Fruit fly (Drosophila melanogaster) whole organism, prepupa: ENCODE data around the gene dpr20.
A peak's percentile ranks its signal among the peaks of the same experiment; 100 is the strongest.

Source experiments
- Blimp-1 ChIP-seq: fragments of 200-800 bp; sonication (Bioruptor generic); optimal IDR thresholded peaks from 3 replicates; lab custom pipeline; 2017; ENCODE audit warnings: missing biosample characterization, missing genetic modification characterization, mild to moderate bottlenecking, moderate library complexity, missing genetic modification reagents
- CG10631 ChIP-seq: fragments of 200-800 bp; sonication (Bioruptor generic); optimal IDR thresholded peaks from 2 replicates; lab custom pipeline; 2016; ENCODE audit warnings: missing biosample characterization, missing genetic modification characterization
- CG11902 ChIP-seq: fragments of 200-800 bp; sonication (Bioruptor generic); optimal IDR thresholded peaks from 3 replicates; lab custom pipeline; 2016; ENCODE audit warnings: missing biosample characterization, missing genetic modification characterization
- CG15336 ChIP-seq: fragments of 200-800 bp; sonication (Bioruptor generic); IDR thresholded peaks from 2 replicates; pipeline ENCODE4 v1.3.6; 2022; ENCODE audit warnings: missing biosample characterization, missing genetic modification characterization
- CG1621 ChIP-seq: fragments of 200-800 bp; sonication (Bioruptor generic); optimal IDR thresholded peaks from 3 replicates; lab custom pipeline; 2018; ENCODE audit warnings: missing biosample characterization, mild to moderate bottlenecking, missing genetic modification characterization
- CG16779 ChIP-seq: fragments of 200-800 bp; sonication (Bioruptor generic); optimal IDR thresholded peaks from 3 replicates; lab custom pipeline; 2017; ENCODE audit warnings: missing biosample characterization, mild to moderate bottlenecking, missing genetic modification characterization
- CG31627 ChIP-seq: fragments of 200-800 bp; sonication (Bioruptor generic); optimal IDR thresholded peaks from 3 replicates; lab custom pipeline; 2016; ENCODE audit warnings: missing biosample characterization, missing genetic modification characterization
- CG3919 ChIP-seq: fragments of 200-800 bp; sonication (Bioruptor generic); optimal IDR thresholded peaks from 3 replicates; lab custom pipeline; 2016; ENCODE audit warnings: missing biosample characterization, missing genetic modification characterization
- CG4318 ChIP-seq: fragments of 200-800 bp; sonication (Bioruptor generic); optimal IDR thresholded peaks from 3 replicates; lab custom pipeline; 2017; ENCODE audit warnings: missing biosample characterization, mild to moderate bottlenecking, missing genetic modification characterization
- CG6163 ChIP-seq: fragments of 200-800 bp; sonication (Bioruptor generic); IDR thresholded peaks from 3 replicates; pipeline ENCODE4 v1.3.6; 2022; ENCODE audit warnings: missing biosample characterization, missing genetic modification characterization
- CG6276 ChIP-seq: fragments of 200-800 bp; sonication (Bioruptor generic); optimal IDR thresholded peaks from 2 replicates; lab custom pipeline; 2017; ENCODE audit warnings: missing biosample characterization, mild to moderate bottlenecking, missing genetic modification characterization
- CG6792 ChIP-seq: fragments of 200-800 bp; sonication (Bioruptor generic); optimal IDR thresholded peaks from 3 replicates; lab custom pipeline; 2016; ENCODE audit warnings: missing biosample characterization, missing genetic modification characterization
- CG7368 ChIP-seq: fragments of 200-800 bp; sonication (Bioruptor generic); optimal IDR thresholded peaks from 3 replicates; lab custom pipeline; 2016; ENCODE audit warnings: missing biosample characterization, missing genetic modification characterization
- CG8319 ChIP-seq: fragments of 200-800 bp; sonication (Bioruptor generic); optimal IDR thresholded peaks from 3 replicates; lab custom pipeline; 2016; ENCODE audit warnings: missing biosample characterization, missing genetic modification characterization
- CG9139 ChIP-seq: fragments of 200-800 bp; sonication (Bioruptor generic); optimal IDR thresholded peaks from 3 replicates; lab custom pipeline; 2017; ENCODE audit warnings: missing biosample characterization, mild to moderate bottlenecking, missing genetic modification characterization
- Eip78C ChIP-seq: fragments of 200-800 bp; sonication (Bioruptor generic); peaks from one replicate; lab custom pipeline; 2016; ENCODE audit warnings: missing biosample characterization, missing genetic modification characterization
- Eip93F ChIP-seq: fragments of 200-800 bp; sonication (Bioruptor generic); optimal IDR thresholded peaks from 2 replicates; lab custom pipeline; 2016; ENCODE audit warnings: missing biosample characterization, mild to moderate bottlenecking, missing genetic modification characterization
- Ets21C ChIP-seq: fragments of 200-800 bp; sonication (Bioruptor generic); optimal IDR thresholded peaks from 3 replicates; lab custom pipeline; 2016; ENCODE audit warnings: missing biosample characterization, missing genetic modification characterization
- Ets96B ChIP-seq: fragments of 200-800 bp; optimal IDR thresholded peaks from 2 replicates; lab custom pipeline; 2019; ENCODE audit warnings: missing biosample characterization, mild to moderate bottlenecking, missing genetic modification characterization, moderate library complexity
- Gug ChIP-seq: fragments of 200-800 bp; sonication (Bioruptor generic); IDR thresholded peaks from 2 replicates; pipeline ENCODE4 v1.3.6; 2022; ENCODE audit warnings: missing biosample characterization, missing genetic modification characterization
- Hr38 ChIP-seq: sonication (Bioruptor generic); optimal IDR thresholded peaks from 2 replicates; lab custom pipeline; 2016; ENCODE audit warnings: missing biosample characterization, missing genetic modification characterization
- Hr4 ChIP-seq: fragments of 200-800 bp; sonication (Bioruptor generic); optimal IDR thresholded peaks from 3 replicates; lab custom pipeline; 2016; ENCODE audit warnings: missing biosample characterization, missing genetic modification characterization
- Lpt ChIP-seq: fragments of 200-800 bp; sonication (Bioruptor generic); optimal IDR thresholded peaks from 3 replicates; lab custom pipeline; 2016; ENCODE audit warnings: missing biosample characterization, missing genetic modification characterization
- OdsH ChIP-seq: fragments of 200-800 bp; sonication (Bioruptor generic); optimal IDR thresholded peaks from 3 replicates; lab custom pipeline; 2016; ENCODE audit warnings: missing biosample characterization, missing genetic modification characterization
- Smox ChIP-seq: fragments of 200-800 bp; sonication (Bioruptor generic); optimal IDR thresholded peaks from 3 replicates; lab custom pipeline; 2016; ENCODE audit warnings: missing biosample characterization, missing genetic modification characterization
- Sox102F ChIP-seq: fragments of 200-800 bp; sonication (Bioruptor generic); optimal IDR thresholded peaks from 2 replicates; lab custom pipeline; 2016; ENCODE audit warnings: missing biosample characterization, mild to moderate bottlenecking, missing genetic modification characterization
- Sox14 ChIP-seq: fragments of 200-800 bp; sonication (Bioruptor generic); optimal IDR thresholded peaks from 3 replicates; lab custom pipeline; 2016; ENCODE audit warnings: missing biosample characterization, missing genetic modification characterization
- Sox15 ChIP-seq: fragments of 200-800 bp; sonication (Bioruptor generic); optimal IDR thresholded peaks from 3 replicates; lab custom pipeline; 2016; ENCODE audit warnings: missing biosample characterization, missing genetic modification characterization
- achi ChIP-seq: fragments of 200-800 bp; sonication (Bioruptor generic); optimal IDR thresholded peaks from 3 replicates; lab custom pipeline; 2016; ENCODE audit warnings: missing biosample characterization, missing genetic modification characterization
- acj6 ChIP-seq: fragments of 200-800 bp; sonication (Bioruptor generic); optimal IDR thresholded peaks from 3 replicates; lab custom pipeline; 2016; ENCODE audit warnings: missing biosample characterization, missing genetic modification characterization
- dac ChIP-seq: fragments of 200-800 bp; sonication (Bioruptor generic); optimal IDR thresholded peaks from 2 replicates; lab custom pipeline; 2017; ENCODE audit warnings: missing biosample characterization, mild to moderate bottlenecking, missing genetic modification characterization
- dsx ChIP-seq: fragments of 200-800 bp; optimal IDR thresholded peaks from 3 replicates; lab custom pipeline; 2019; ENCODE audit warnings: missing biosample characterization, mild to moderate bottlenecking, missing genetic modification characterization, moderate library complexity; ENCODE audit not compliant: poor library complexity, severe bottlenecking
- fd59A ChIP-seq: fragments of 200-800 bp; sonication (Bioruptor generic); optimal IDR thresholded peaks from 2 replicates; lab custom pipeline; 2017; ENCODE audit warnings: missing biosample characterization, mild to moderate bottlenecking, missing genetic modification characterization, missing genetic modification reagents
- fd85E ChIP-seq: fragments of 200-800 bp; sonication (Bioruptor generic); optimal IDR thresholded peaks from 3 replicates; lab custom pipeline; 2016; ENCODE audit warnings: missing biosample characterization, missing genetic modification characterization
- net ChIP-seq: fragments of 200-800 bp; sonication (Bioruptor generic); optimal IDR thresholded peaks from 3 replicates; lab custom pipeline; 2016; ENCODE audit warnings: missing biosample characterization, missing genetic modification characterization
- salr ChIP-seq, 2 experiments: fragments of 200-800 bp; sonication (Bioruptor generic); optimal IDR thresholded peaks; 3 replicates each; lab custom pipeline; 2016 to 2018; ENCODE audit warnings: missing biosample characterization in 2 of 2, missing genetic modification characterization in 2 of 2, mild to moderate bottlenecking in 1 of 2
- spab ChIP-seq: fragments of 200-800 bp; sonication (Bioruptor generic); optimal IDR thresholded peaks from 2 replicates; lab custom pipeline; 2017; ENCODE audit warnings: missing biosample characterization, mild to moderate bottlenecking, missing genetic modification characterization, missing genetic modification reagents
- svp ChIP-seq: fragments of 200-800 bp; sonication (Bioruptor generic); peaks from one replicate; lab custom pipeline; 2016; ENCODE audit warnings: missing biosample characterization, missing genetic modification characterization
- topi ChIP-seq: fragments of 200-800 bp; sonication (Bioruptor generic); optimal IDR thresholded peaks from 3 replicates; lab custom pipeline; 2016; ENCODE audit warnings: missing biosample characterization, missing genetic modification characterization
- vri ChIP-seq: fragments of 200-800 bp; sonication (Bioruptor generic); optimal IDR thresholded peaks from 3 replicates; lab custom pipeline; 2016; ENCODE audit warnings: missing biosample characterization, mild to moderate bottlenecking, missing genetic modification characterization

The dpr20 gene

dm6 chr3L:872389-872972, 15.4 kb upstream of the dpr20 start (continued):
- TF ChIP-seq Blimp-1 (GFP tag; lab: Kevin White, UChicago) (no peak), acj6 (GFP tag; lab: Kevin White, UChicago) (peak; percentile 51), CG4318 (no peak), CG7368 (peak; percentile 41), CG9139 (GFP tag; lab: Kevin White, UChicago) (no peak), Eip93F (GFP tag; lab: Kevin White, UChicago) (no peak), CG31627 (peak; percentile 61), CG6163 (GFP tag; lab: Robert Waterston, UW) (peak; percentile 45; the same call in 1 of the 3 replicates), CG11902 (GFP tag; lab: Kevin White, UChicago) (no peak), net (GFP tag; lab: Kevin White, UChicago) (peak; percentile 30), Hr4 (GFP tag; lab: Kevin White, UChicago) (peak; percentile 45), CG16779 (no peak), Lpt (GFP tag; lab: Kevin White, UChicago) (no peak), Gug (peak; percentile 32; the same call in 1 of the 2 replicates), Eip78C (GFP tag; lab: Kevin White, UChicago) (peak; percentile 79), spab (GFP tag; lab: Kevin White, UChicago) (no peak), Smox (GFP tag; lab: Kevin White, UChicago) (peak; percentile 40), CG15336 (GFP tag; lab: Robert Waterston, UW) (no peak), dsx (no peak), topi (GFP tag; lab: Kevin White, UChicago) (peak; percentile 40), achi (peak; percentile 67), Ets96B (tag; lab: Kevin White, UChicago) (peak; percentile 22), CG8319 (peak; percentile 34), CG10631 (GFP tag; lab: Kevin White, UChicago) (peak; percentile 62), vri (peak; percentile 22), fd59A (GFP tag; lab: Kevin White, UChicago) (no peak), svp (GFP tag; lab: Kevin White, UChicago) (peak; percentile 90), salr (GFP tag; optimal IDR thresholded peaks at IDR 0.05; lab: Kevin White, UChicago) (peak in 1 of 2 experiments; percentile 22), Ets21C (GFP tag; lab: Kevin White, UChicago) (peak; percentile 42), CG6792 (peak; percentile 19), Sox15 (GFP tag; lab: Kevin White, UChicago) (peak; percentile 40), Sox102F (GFP tag; lab: Kevin White, UChicago) (peak; percentile 26), fd85E (GFP tag; lab: Kevin White, UChicago) (no peak), OdsH (GFP tag; lab: Kevin White, UChicago) (peak; percentile 59), Hr38 (GFP tag; lab: Kevin White, UChicago) (no peak), CG3919 (GFP tag; lab: Kevin White, UChicago) (peak; percentile 54), CG1621 (tag; lab: Kevin White, UChicago) (no peak), dac (GFP tag; lab: Kevin White, UChicago) (peak; percentile 12)

dm6 chr3L:871713-872112, 14.7 kb upstream of the dpr20 start, which contains the start of gene Usp10:
Usp10 (plus strand) TSS chr3L:871899.
- TF ChIP-seq CG6276 (no peak), Eip78C (GFP tag; lab: Kevin White, UChicago) (peak; percentile 39), svp (GFP tag; lab: Kevin White, UChicago) (peak; percentile 84), fd59A (GFP tag; lab: Kevin White, UChicago) (no peak), Sox14 (GFP tag; lab: Kevin White, UChicago) (peak; percentile 35)
